Fruit fly (Drosophila melanogaster) whole organism: ENCODE data around the gene Parg.

Experiments
- CG8478 ChIP-seq: fragments of >200 bp; optimal IDR thresholded peaks from 2 replicates; lab custom pipeline; 2018; ENCODE audit warnings: inconsistent platforms
- Dll ChIP-seq: fragments of >200 bp; optimal IDR thresholded peaks from 2 replicates; lab custom pipeline; 2017
- EcR ChIP-seq, 2 experiments: fragments of >200 bp; optimal IDR thresholded peaks; 2 replicates each; lab custom pipeline; 2017; ENCODE audit warnings: missing biosample characterization in 2 of 2, missing genetic modification characterization in 2 of 2, missing genetic modification reagents in 2 of 2
- pan ChIP-seq: fragments of >200 bp; optimal IDR thresholded peaks from 2 replicates; lab custom pipeline; 2017
- psq ChIP-seq: fragments of >200 bp; optimal IDR thresholded peaks from 2 replicates; lab custom pipeline; 2017
- usp ChIP-seq: fragments of >200 bp; optimal IDR thresholded peaks from 2 replicates; lab custom pipeline; 2017; ENCODE audit warnings: missing biosample characterization, missing genetic modification characterization, mixed read lengths

Parg gene

DNA sequence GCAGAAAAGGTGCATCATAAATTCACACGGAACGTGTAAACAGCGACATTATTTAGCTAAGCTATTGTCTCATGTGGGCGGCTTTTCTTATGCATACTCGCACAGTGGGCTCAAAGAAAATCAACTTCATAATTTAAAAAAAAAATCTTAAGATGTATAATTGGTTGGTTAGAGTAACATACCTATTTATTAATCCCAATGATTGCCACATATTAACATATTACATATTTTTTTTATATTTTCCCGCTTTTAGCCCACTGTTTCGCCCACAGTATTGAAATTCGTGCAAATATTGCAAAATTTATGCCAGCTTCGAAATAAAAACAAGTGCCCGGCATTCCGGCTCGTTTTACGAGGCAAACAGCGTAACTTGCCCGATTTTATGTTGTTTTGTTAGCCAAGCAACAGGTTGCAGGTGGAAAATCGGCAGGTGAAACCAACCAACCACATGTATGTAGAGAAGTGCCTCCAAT, 4.1 kb downstream of the Parg start, which contains the start of gene Ilp7:
Ilp7 (plus strand) TSS at position 423 of the 473 bp plus-strand sequence.
- TF ChIP-seq usp (GFP tag; lab: Kevin White, UChicago) = no peak
- no peak for TF ChIP-seq psq (lab: Kevin White, UChicago)
- TF ChIP-seq pan = no peak
- TF ChIP-seq Dll (lab: Kevin White, UChicago) = no peak
- TF ChIP-seq CG8478 (lab: Kevin White, UChicago) = no peak
- TF ChIP-seq EcR (GFP tag; optimal IDR thresholded peaks at IDR 0.05; lab: Kevin White, UChicago) = no peak
